Fruit fly (Drosophila melanogaster): Measurements from ENCODE around the gene CG13685.

The CG13685 gene

DNA sequence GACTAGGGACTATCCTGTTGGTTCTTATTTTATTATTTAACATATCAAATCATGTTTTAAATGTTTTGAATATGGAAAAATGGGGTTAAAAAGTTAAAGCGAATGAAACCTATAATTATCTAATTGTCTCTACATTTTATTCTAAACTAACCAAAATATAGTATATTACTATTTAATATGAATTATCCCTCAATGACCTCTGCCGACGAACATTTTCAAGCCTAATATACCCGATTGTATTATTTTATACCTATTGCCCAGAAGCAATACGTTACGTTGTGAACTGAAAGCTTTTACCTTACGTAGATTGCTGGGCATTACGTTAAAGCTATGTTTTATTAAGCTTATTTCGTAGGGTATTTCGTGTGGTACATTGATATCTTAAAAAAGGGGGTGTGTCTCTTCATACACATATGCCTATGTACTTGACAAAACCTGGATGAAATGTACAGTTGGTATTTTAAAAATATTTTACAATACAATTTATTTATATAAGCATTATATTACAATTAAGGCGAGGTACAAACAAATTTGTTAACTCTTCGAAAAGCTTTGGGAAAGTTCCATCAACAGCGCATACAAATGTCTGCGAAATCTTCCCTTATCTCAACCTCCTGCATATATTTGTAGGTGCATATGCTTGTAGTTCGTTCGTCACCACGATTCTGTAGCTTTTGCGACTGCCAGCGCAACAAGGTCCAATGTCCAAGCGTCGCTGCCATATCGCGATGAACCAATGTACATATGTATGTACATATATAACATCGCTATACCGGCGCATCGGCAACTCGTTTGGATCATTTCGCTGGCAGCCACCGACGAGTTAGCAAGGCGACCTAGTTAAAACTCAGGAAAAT lies 28.4 kb upstream of the CG13685 start, which contains the start of gene Mcad (continued):
- TF ChIP-seq CG32532 (GFP tag; IDR thresholded peaks at IDR 0.05) (peak; percentile 85), CG2678 (tag; optimal IDR thresholded peaks at IDR 0.05) (peak; percentile 97), Antp (GFP tag; optimal IDR thresholded peaks at IDR 0.05) (peak; percentile 21), CG7786 (GFP tag; optimal IDR thresholded peaks at IDR 0.05) (peak; percentile 23), HHEX (GFP tag; optimal IDR thresholded peaks at IDR 0.05) (peak; percentile 97), lilli (GFP tag; optimal IDR thresholded peaks at IDR 0.05) (peak; percentile 85), hkb (optimal IDR thresholded peaks at IDR 0.05) (no peak), hkb (GFP tag; IDR thresholded peaks at IDR 0.05) (peak; percentile 94), MBD-R2 (GFP tag; IDR thresholded peaks at IDR 0.05) (peak; percentile 92), CG15514 (GFP tag; optimal IDR thresholded peaks at IDR 0.05) (peak; percentile 90), Bdp1 (GFP tag; optimal IDR thresholded peaks at IDR 0.05) (no peak), disco-r (GFP tag; optimal IDR thresholded peaks at IDR 0.05) (no peak), mam (GFP tag; optimal IDR thresholded peaks at IDR 0.05) (peak; percentile 59), CG18011 (GFP tag; optimal IDR thresholded peaks at IDR 0.05) (peak; percentile 76), Pdp1 (GFP tag; optimal IDR thresholded peaks at IDR 0.05) (peak; percentile 55 to 73), Deaf1 (tag; optimal IDR thresholded peaks at IDR 0.05) (peak; percentile 32), bbx (GFP tag; IDR thresholded peaks at IDR 0.05; ENCODE audit: partially characterized antibody) (no peak), grau (tag; optimal IDR thresholded peaks at IDR 0.05) (peak; percentile 88), Sox100B (GFP tag; optimal IDR thresholded peaks at IDR 0.05) (peak; percentile 97), CG13894 (tag; optimal IDR thresholded peaks at IDR 0.05) (no peak), CG7963 (GFP tag; IDR thresholded peaks at IDR 0.05; ENCODE audit: partially characterized antibody) (no peak), CkIIα-i1 (GFP tag; IDR thresholded peaks at IDR 0.05) (peak; percentile 65), Ssrp (tag; optimal IDR thresholded peaks at IDR 0.05) (peak; percentile 76), dati (GFP tag; IDR thresholded peaks at IDR 0.05) (peak; percentile 55; the same call in 1 of the 2 replicates), slbo (GFP tag; IDR thresholded peaks at IDR 0.05) (peak; percentile 97), sr (GFP tag; IDR thresholded peaks at IDR 0.05) (0 out of 3 replicates have a peak, but pooled peaks have one; percentile 5), CG1792 (GFP tag; optimal IDR thresholded peaks at IDR 0.05) (peak; percentile 62), D19A (tag; optimal IDR thresholded peaks at IDR 0.05) (peak; percentile 94), CG10543 (GFP tag; optimal IDR thresholded peaks at IDR 0.05) (peak; percentile 47), CG12391 (tag; optimal IDR thresholded peaks at IDR 0.05) (peak; percentile 86), Awh (GFP tag; IDR thresholded peaks at IDR 0.05) (peak; percentile 61), CG14710 (tag; optimal IDR thresholded peaks at IDR 0.05) (peak; percentile 92), CG3065 (GFP tag; optimal IDR thresholded peaks at IDR 0.05) (peak; percentile 16), bigmax (GFP tag; optimal IDR thresholded peaks at IDR 0.05) (no peak), sens-2 (GFP tag; IDR thresholded peaks at IDR 0.05) (no peak), Sin3A (optimal IDR thresholded peaks at IDR 0.05) (no peak), CG6854 (GFP tag; optimal IDR thresholded peaks at IDR 0.05) (peak; percentile 91), pita (GFP tag; optimal IDR thresholded peaks at IDR 0.05) (no peak), Drgx (GFP tag; IDR thresholded peaks at IDR 0.05) (peak; percentile 90), onecut (GFP tag; IDR thresholded peaks at IDR 0.05) (peak; percentile 84), grn (GFP tag; optimal IDR thresholded peaks at IDR 0.05) (no peak), CG17568 (GFP tag; optimal IDR thresholded peaks at IDR 0.05) (peak; percentile 77), vnd (GFP tag; IDR thresholded peaks at IDR 0.05; ENCODE audit: partially characterized antibody) (no peak), Med (GFP tag) (peak; percentile 93), CG15696 (tag; optimal IDR thresholded peaks at IDR 0.05) (peak; percentile 49), CG10321 (GFP tag; IDR thresholded peaks at IDR 0.05) (peak; percentile 15; the same call in 1 of the 2 replicates), Side (GFP tag; optimal IDR thresholded peaks at IDR 0.05) (no peak), ci (GFP tag; IDR thresholded peaks at IDR 0.05) (peak; percentile 81), CG30020 (tag; optimal IDR thresholded peaks at IDR 0.05) (peak; percentile 49)
